Worm (Caenorhabditis elegans) whole organism, L4 larva: ENCODE measurements around the gene F41E6.15.

Experiments
- D1046.2 ChIP-seq: fragments of 200-800 bp; sonication (Bioruptor generic); IDR thresholded peaks from 2 replicates; pipeline ENCODE4 v1.3.6; 2022; ENCODE audit warnings: missing genetic modification characterization, missing compliant biosample characterization
- T26A8.4 ChIP-seq: fragments of 200-800 bp; sonication (Bioruptor generic); IDR thresholded peaks from 2 replicates; pipeline ENCODE4 v1.3.6; 2022; ENCODE audit warnings: missing genetic modification characterization, missing compliant biosample characterization
- Y5F2A.4 ChIP-seq: fragments of 200-800 bp; sonication (Bioruptor generic); optimal IDR thresholded peaks from 2 replicates; lab custom pipeline; 2018; ENCODE audit warnings: mild to moderate bottlenecking, missing genetic modification characterization, missing compliant biosample characterization
- Y75B8A.6 ChIP-seq: fragments of 200-800 bp; sonication (Bioruptor generic); IDR thresholded peaks from 2 replicates; pipeline ENCODE4 v1.3.6; 2022; ENCODE audit warnings: missing genetic modification reagents, missing genetic modification characterization, missing compliant biosample characterization
- ZK546.5 ChIP-seq, 2 experiments: sonication (generic microtip); optimal IDR thresholded peaks; 2 replicates each; lab custom pipeline; 2017; ENCODE audit warnings: missing biosample characterization in 2 of 2, missing genetic modification characterization in 2 of 2
- ama-1 ChIP-seq: fragments of 150-350 bp; optimal IDR thresholded peaks from 2 replicates; lab custom pipeline; 2014; ENCODE audit warnings: inconsistent platforms, mixed read lengths
- arid-1 ChIP-seq: fragments of 200-800 bp; sonication (Bioruptor generic); conservative IDR thresholded peaks from 2 replicates; pipeline ENCODE4 v1.3.6; 2022; ENCODE audit warnings: missing genetic modification reagents, missing genetic modification characterization, missing compliant biosample characterization
- attf-4 ChIP-seq: sonication (generic microtip); optimal IDR thresholded peaks from 3 replicates; lab custom pipeline; 2017; ENCODE audit warnings: missing biosample characterization, missing genetic modification characterization
- ceh-20 ChIP-seq: fragments of 200-800 bp; sonication (Bioruptor generic); IDR thresholded peaks from 2 replicates; pipeline ENCODE4 v1.3.6; 2022; ENCODE audit warnings: missing genetic modification reagents, missing genetic modification characterization, missing compliant biosample characterization
- ceh-32 ChIP-seq: sonication (generic microtip); optimal IDR thresholded peaks from 2 replicates; lab custom pipeline; 2016; ENCODE audit warnings: mild to moderate bottlenecking, missing genetic modification characterization, missing compliant biosample characterization; ENCODE audit not compliant: poor library complexity
- ceh-44 ChIP-seq: fragments of 200-800 bp; sonication (Bioruptor generic); IDR thresholded peaks from 2 replicates; pipeline ENCODE4 v1.3.6; 2022; ENCODE audit warnings: missing genetic modification reagents, missing genetic modification characterization, missing compliant biosample characterization
- ceh-82 ChIP-seq: sonication (generic microtip); optimal IDR thresholded peaks from 2 replicates; lab custom pipeline; 2017; ENCODE audit warnings: missing biosample characterization, missing genetic modification characterization
- cey-2 ChIP-seq: sonication (generic microtip); optimal IDR thresholded peaks from 3 replicates; lab custom pipeline; 2017; ENCODE audit warnings: missing genetic modification characterization, mild to moderate bottlenecking, missing compliant biosample characterization, antibody characterized with exemption, borderline replicate concordance; ENCODE audit not compliant: insufficient read depth
- daf-16 ChIP-seq, 3 experiments: sonication (generic microtip); optimal IDR thresholded peaks; 2 replicates each; lab custom pipeline; 2016 to 2017; ENCODE audit warnings: missing genetic modification characterization in 3 of 3, missing genetic modification reagents in 3 of 3, mild to moderate bottlenecking in 2 of 3, missing compliant biosample characterization in 2 of 3, missing biosample characterization in 1 of 3, moderate library complexity in 1 of 3
- dmd-6 ChIP-seq: fragments of 200-800 bp; sonication (Bioruptor generic); IDR thresholded peaks from 2 replicates; pipeline ENCODE4 v1.3.6; 2022; ENCODE audit warnings: missing genetic modification reagents, missing genetic modification characterization, missing compliant biosample characterization
- dmd-8 ChIP-seq: fragments of 200-800 bp; sonication (Bioruptor generic); IDR thresholded peaks from 2 replicates; pipeline ENCODE4 v1.3.6; 2022; ENCODE audit warnings: missing genetic modification characterization, missing compliant biosample characterization
- egl-27 ChIP-seq: sonication (generic microtip); optimal IDR thresholded peaks from 3 replicates; lab custom pipeline; 2017; ENCODE audit warnings: missing biosample characterization, missing genetic modification reagents, missing genetic modification characterization
- fos-1 ChIP-seq: fragments of 150-350 bp; optimal IDR thresholded peaks from 2 replicates; lab custom pipeline; 2014; ENCODE audit warnings: missing biosample characterization, missing genetic modification characterization
- hlh-11 ChIP-seq: fragments of 200-800 bp; sonication (Bioruptor generic); optimal IDR thresholded peaks from 2 replicates; lab custom pipeline; 2018; ENCODE audit warnings: mild to moderate bottlenecking, missing genetic modification characterization, missing compliant biosample characterization
- hlh-30 ChIP-seq: sonication (generic microtip); optimal IDR thresholded peaks from 2 replicates; lab custom pipeline; 2017; ENCODE audit warnings: antibody characterized with exemption, mild to moderate bottlenecking, missing genetic modification characterization, missing compliant biosample characterization; ENCODE audit not compliant: insufficient read depth
- hmg-1.1 ChIP-seq: fragments of 200-800 bp; sonication (Bioruptor generic); IDR thresholded peaks from 2 replicates; pipeline ENCODE4 v1.3.6; 2022; ENCODE audit warnings: missing genetic modification reagents, missing genetic modification characterization, missing compliant biosample characterization
- lin-1 ChIP-seq: fragments of 200-800 bp; sonication (Bioruptor generic); IDR thresholded peaks from 2 replicates; pipeline ENCODE4 v1.3.6; 2022; ENCODE audit warnings: missing genetic modification reagents, missing genetic modification characterization, missing compliant biosample characterization
- lin-29 ChIP-seq: fragments of 200-800 bp; sonication (Bioruptor generic); IDR thresholded peaks from 2 replicates; pipeline ENCODE4 v1.3.6; 2022; ENCODE audit warnings: missing genetic modification reagents, missing genetic modification characterization, missing compliant biosample characterization
- lin-38 ChIP-seq: fragments of 200-800 bp; sonication (Bioruptor generic); IDR thresholded peaks from 2 replicates; pipeline ENCODE4 v1.3.6; 2022; ENCODE audit warnings: missing genetic modification reagents, missing genetic modification characterization, missing compliant biosample characterization
- mdl-1 ChIP-seq, 2 experiments: fragments of 150-350 bp in 1 of 2; sonication (generic microtip) in 1 of 2; optimal IDR thresholded peaks; 2 replicates each; lab custom pipeline; 2014 to 2017; ENCODE audit warnings: missing biosample characterization in 2 of 2, missing genetic modification characterization in 2 of 2
- mdt-29 ChIP-seq: fragments of 200-800 bp; sonication (Bioruptor generic); IDR thresholded peaks from 2 replicates; pipeline ENCODE4 v1.3.6; 2022; ENCODE audit warnings: missing genetic modification reagents, missing genetic modification characterization, missing compliant biosample characterization
- mxl-2 ChIP-seq: fragments of 200-800 bp; sonication (Bioruptor generic); conservative IDR thresholded peaks from 2 replicates; pipeline ENCODE4 v1.3.6; 2022; ENCODE audit warnings: missing genetic modification reagents, missing genetic modification characterization, missing compliant biosample characterization
- mxl-3 ChIP-seq: fragments of 200-800 bp; sonication (Bioruptor generic); optimal IDR thresholded peaks from 2 replicates; lab custom pipeline; 2018; ENCODE audit warnings: mild to moderate bottlenecking, missing genetic modification characterization, missing compliant biosample characterization
- nhr-10 ChIP-seq: fragments of 150-350 bp; optimal IDR thresholded peaks from 2 replicates; lab custom pipeline; 2014; ENCODE audit warnings: missing biosample characterization, missing genetic modification characterization
- nhr-11 ChIP-seq: fragments of 150-350 bp; optimal IDR thresholded peaks from 2 replicates; lab custom pipeline; 2014; ENCODE audit warnings: missing biosample characterization, missing genetic modification characterization
- nhr-237 ChIP-seq: sonication (generic microtip); optimal IDR thresholded peaks from 2 replicates; lab custom pipeline; 2017; ENCODE audit warnings: missing biosample characterization, missing genetic modification characterization
- nhr-25 ChIP-seq: sonication (generic microtip); optimal IDR thresholded peaks from 2 replicates; lab custom pipeline; 2017; ENCODE audit warnings: missing genetic modification characterization, mild to moderate bottlenecking, missing compliant biosample characterization, antibody characterized with exemption, moderate library complexity, borderline replicate concordance; ENCODE audit not compliant: insufficient read depth
- nhr-28 ChIP-seq: fragments of 150-350 bp; optimal IDR thresholded peaks from 2 replicates; lab custom pipeline; 2014; ENCODE audit warnings: missing biosample characterization, missing genetic modification characterization
- nhr-76 ChIP-seq: fragments of 150-350 bp; optimal IDR thresholded peaks from 2 replicates; lab custom pipeline; 2014; ENCODE audit warnings: missing biosample characterization, missing genetic modification characterization
- php-3 ChIP-seq: fragments of 200-800 bp; sonication (Bioruptor generic); IDR thresholded peaks from 2 replicates; pipeline ENCODE4 v1.3.6; 2022; ENCODE audit warnings: missing genetic modification reagents, missing genetic modification characterization, missing compliant biosample characterization
- pqm-1 ChIP-seq: sonication (generic microtip); optimal IDR thresholded peaks from 2 replicates; lab custom pipeline; 2017; ENCODE audit warnings: missing biosample characterization, missing genetic modification characterization
- saeg-2 ChIP-seq: fragments of 200-800 bp; sonication (Bioruptor generic); IDR thresholded peaks from 2 replicates; pipeline ENCODE4 v1.3.6; 2022; ENCODE audit warnings: missing genetic modification reagents, missing genetic modification characterization, missing compliant biosample characterization
- snpc-4 ChIP-seq: fragments of 150-350 bp; optimal IDR thresholded peaks from 2 replicates; lab custom pipeline; 2014; ENCODE audit warnings: missing biosample characterization, missing genetic modification characterization
- spr-1 ChIP-seq: sonication (generic microtip); optimal IDR thresholded peaks from 2 replicates; lab custom pipeline; 2016; ENCODE audit warnings: mild to moderate bottlenecking, missing genetic modification characterization, missing compliant biosample characterization
- spr-3 ChIP-seq: fragments of 200-800 bp; sonication (Bioruptor generic); optimal IDR thresholded peaks from 2 replicates; lab custom pipeline; 2018; ENCODE audit warnings: mild to moderate bottlenecking, missing genetic modification characterization, missing compliant biosample characterization
- tag-97 ChIP-seq: fragments of 200-800 bp; sonication (Bioruptor generic); IDR thresholded peaks from 2 replicates; pipeline ENCODE4 v1.3.6; 2022; ENCODE audit warnings: missing genetic modification characterization, missing compliant biosample characterization
- tra-1 ChIP-seq: fragments of 200-800 bp; sonication (Bioruptor generic); IDR thresholded peaks from 2 replicates; pipeline ENCODE4 v1.3.6; 2022; ENCODE audit warnings: missing genetic modification reagents, missing genetic modification characterization, missing compliant biosample characterization
- unc-62 ChIP-seq, 3 experiments: fragments of 150-350 bp in 1 of 3; sonication (generic microtip); optimal IDR thresholded peaks in 2 of 3; peaks in 1 of 3; 1 replicate in 1 of 3; 2 replicates in 2 of 3; lab custom pipeline; 2014 to 2017; ENCODE audit warnings: missing biosample characterization in 3 of 3, missing genetic modification characterization in 3 of 3, missing genetic modification reagents in 3 of 3, missing genotype in 1 of 3
- zfp-2 ChIP-seq: sonication (generic microtip); optimal IDR thresholded peaks from 2 replicates; lab custom pipeline; 2016; ENCODE audit warnings: mild to moderate bottlenecking, missing genetic modification characterization, missing compliant biosample characterization
- ztf-11 ChIP-seq: fragments of 150-350 bp; optimal IDR thresholded peaks from 2 replicates; lab custom pipeline; 2014; ENCODE audit warnings: missing biosample characterization, missing genetic modification characterization
- ztf-7 ChIP-seq: fragments of 150-350 bp; optimal IDR thresholded peaks from 2 replicates; lab custom pipeline; 2014; ENCODE audit warnings: missing biosample characterization, missing genetic modification characterization

Gene F41E6.15

ce11 chrV:8651007-8651711 is 48.6 kb upstream of the F41E6.15 start (continued):
- TF ChIP-seq dmd-6 (GFP tag; lab: Robert Waterston, UW) (peak; percentile 100), unc-62 (GFP tag; optimal IDR thresholded peaks at IDR 0.05 in 1 of 2; lab: Kevin White, UChicago) (peak; percentile 88 to 96), unc-62 (tag; optimal IDR thresholded peaks at IDR 0.05; lab: Kevin White, UChicago) (no peak), fos-1 (no peak), nhr-10 (tag; lab: Kevin White, UChicago) (peak; percentile 55), T26A8.4 (GFP tag; lab: Robert Waterston, UW) (0 out of 2 replicates have a peak, but pooled peaks have one; percentile 35), saeg-2 (0 out of 2 replicates have a peak, but pooled peaks have one; percentile 40), nhr-76 (no peak), spr-1 (tag; lab: Kevin White, UChicago) (no peak), D1046.2 (GFP tag; lab: Robert Waterston, UW) (no peak), cey-2 (tag; lab: Kevin White, UChicago) (peak; percentile 74), tag-97 (GFP tag; lab: Robert Waterston, UW) (no peak), ztf-11 (no peak), zfp-2 (tag; lab: Kevin White, UChicago) (no peak), arid-1 (no peak)

DNA sequence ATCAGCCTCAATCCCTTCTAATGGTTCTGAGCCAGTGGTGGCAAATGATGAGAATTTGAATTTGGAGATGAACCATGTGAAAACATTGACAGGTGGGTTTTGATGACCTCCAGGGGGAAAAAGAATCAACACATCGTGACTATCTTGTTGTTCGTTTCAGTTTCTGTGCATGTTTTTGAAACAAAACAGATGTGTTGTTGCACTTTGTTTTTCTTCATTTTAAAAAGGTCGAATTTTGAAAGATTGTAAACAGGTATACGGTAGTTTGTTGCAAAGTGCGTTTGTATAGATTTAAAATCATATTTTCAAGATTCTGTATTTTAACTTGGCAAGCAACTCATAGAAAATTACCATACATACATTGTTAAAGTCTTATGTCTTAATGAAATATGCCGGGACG is 47.8 kb upstream of the F41E6.15 start:
- peak in 1 of 2 experiments; percentile 73 for TF ChIP-seq daf-16 (GFP tag; optimal IDR thresholded peaks at IDR 0.05; lab: Kevin White, UChicago)
- TF ChIP-seq daf-16 (tag; optimal IDR thresholded peaks at IDR 0.05; lab: Kevin White, UChicago): peak; percentile 68
- no peak for TF ChIP-seq nhr-76
- no peak for TF ChIP-seq lin-38 (GFP tag; lab: Robert Waterston, UW)
- no peak for TF ChIP-seq nhr-25 (tag; lab: Kevin White, UChicago)
- no peak for TF ChIP-seq mxl-2 (GFP tag; lab: Robert Waterston, UW)
- no peak for TF ChIP-seq tra-1 (GFP tag; lab: Robert Waterston, UW)
- TF ChIP-seq hmg-1.1 (GFP tag; lab: Robert Waterston, UW): no peak
- TF ChIP-seq spr-3 (GFP tag; lab: Kevin White, UChicago): no peak
- no peak for TF ChIP-seq ceh-32 (tag; lab: Kevin White, UChicago)
- TF ChIP-seq Y5F2A.4: no peak
- TF ChIP-seq ceh-82 (tag; lab: Kevin White, UChicago): no peak
- peak; percentile 15 for TF ChIP-seq hlh-30 (tag; lab: Kevin White, UChicago)
- TF ChIP-seq lin-29 (GFP tag; lab: Robert Waterston, UW): no peak
- TF ChIP-seq ama-1 (lab: Kevin White, UChicago): no peak
- no peak for TF ChIP-seq php-3 (GFP tag; lab: Robert Waterston, UW)
- TF ChIP-seq mxl-3 (GFP tag; lab: Kevin White, UChicago): no peak
- no peak for TF ChIP-seq snpc-4 (tag; lab: Kevin White, UChicago)
- TF ChIP-seq nhr-237: no peak

ce11 chrV:8648251-8648650 is 45.7 kb upstream of the F41E6.15 start:
- TF ChIP-seq Y75B8A.6 (no peak), nhr-11 (tag; lab: Kevin White, UChicago) (no peak), dmd-6 (GFP tag; lab: Robert Waterston, UW) (peak; percentile 90), hlh-11 (peak; percentile 90), mdl-1 (tag; optimal IDR thresholded peaks at IDR 0.05; lab: Kevin White, UChicago) (peak in 1 of 2 experiments; percentile 48), cey-2 (tag; lab: Kevin White, UChicago) (no peak), mdt-29 (GFP tag; lab: Robert Waterston, UW) (no peak), pqm-1 (peak; percentile 98), ztf-7 (no peak), nhr-28 (tag; lab: Kevin White, UChicago) (peak; percentile 91), daf-16 (GFP tag; optimal IDR thresholded peaks at IDR 0.05; lab: Kevin White, UChicago) (no peak), daf-16 (tag; optimal IDR thresholded peaks at IDR 0.05; lab: Kevin White, UChicago) (peak; percentile 94), lin-1 (peak; percentile 75), ceh-20 (GFP tag; lab: Robert Waterston, UW) (no peak), egl-27 (tag; lab: Kevin White, UChicago) (no peak), tag-97 (GFP tag; lab: Robert Waterston, UW) (no peak), spr-3 (GFP tag; lab: Kevin White, UChicago) (no peak), ZK546.5 (tag; optimal IDR thresholded peaks at IDR 0.05; lab: Kevin White, UChicago) (no peak), ceh-44 (GFP tag; lab: Robert Waterston, UW) (no peak), dmd-8 (no peak), attf-4 (tag; lab: Kevin White, UChicago) (no peak), mxl-3 (GFP tag; lab: Kevin White, UChicago) (peak; percentile 13)
